Worm (Caenorhabditis elegans): ENCODE data around the gene srw-15.

srw-15 gene

DNA sequence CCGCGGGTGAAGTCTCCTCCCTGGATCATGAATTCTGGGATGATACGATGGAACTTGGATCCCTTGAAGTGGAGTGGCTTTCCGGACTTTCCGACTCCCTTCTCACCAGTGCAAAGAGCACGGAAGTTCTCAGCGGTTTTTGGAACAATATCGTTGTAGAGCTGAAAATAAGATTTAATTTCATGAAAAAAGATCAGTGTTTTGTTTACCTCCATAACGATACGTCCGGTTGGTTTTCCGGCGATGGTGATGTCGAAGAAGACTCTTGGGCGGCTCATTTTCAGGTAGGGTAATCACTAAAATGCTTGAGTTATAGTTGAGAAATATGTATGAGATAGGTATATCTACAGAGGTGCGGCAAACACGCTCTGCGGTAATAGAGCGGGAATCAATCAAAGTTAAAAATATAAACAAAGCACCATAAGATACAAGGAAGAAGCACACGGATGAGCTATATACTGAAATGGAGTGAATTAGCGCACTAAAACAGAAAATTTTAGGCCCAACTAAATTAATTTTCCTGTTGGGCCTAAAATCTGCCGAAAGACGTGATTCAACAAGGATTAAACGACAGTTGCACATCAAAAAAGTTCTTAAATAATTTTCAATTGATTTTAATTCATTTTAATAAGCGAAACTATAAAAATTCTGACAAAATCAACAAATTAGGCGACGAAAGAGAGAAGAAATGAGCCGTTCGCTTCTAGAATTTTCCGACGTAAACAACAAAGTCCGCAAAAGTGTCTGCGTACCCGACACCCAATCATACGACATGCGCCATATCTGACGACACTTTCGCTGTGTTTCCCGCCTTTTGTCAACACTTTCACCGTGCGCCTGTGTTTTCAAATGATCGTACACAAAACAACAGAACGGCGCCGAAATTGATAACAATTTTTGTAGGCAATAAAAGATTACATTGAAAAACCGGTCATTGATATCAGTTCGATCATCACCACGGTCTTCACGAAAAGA lies 43.0 kb upstream of the srw-15 start, which contains the start of the genes cyn-7 and bath-36:
TSS of gene cyn-7 (minus strand) at position 296 of the 975 bp plus-strand sequence.
TSS of gene bath-36 (plus strand) at position 806 of the 975 bp plus-strand sequence.
- no peak for TF ChIP-seq lin-32 (GFP tag; optimal IDR thresholded peaks at IDR 0.05)
- TF ChIP-seq M03D4.4 (tag; optimal IDR thresholded peaks at IDR 0.05), result no peak
- no peak for TF ChIP-seq zip-8 (tag; optimal IDR thresholded peaks at IDR 0.05)
- peak; percentile 56 for TF ChIP-seq mep-1 (tag; optimal IDR thresholded peaks at IDR 0.05)
- peak; percentile 92 for TF ChIP-seq pha-4 (tag; optimal IDR thresholded peaks at IDR 0.05)
- peak; percentile 27 for TF ChIP-seq unc-120 (tag; optimal IDR thresholded peaks at IDR 0.05; ENCODE audit: poor library complexity, severe bottlenecking)
- TF ChIP-seq nhr-28 (tag; optimal IDR thresholded peaks at IDR 0.05), result no peak
- TF ChIP-seq nhr-237 (tag; optimal IDR thresholded peaks at IDR 0.05), result peak; percentile 1
- TF ChIP-seq nhr-12 (tag; optimal IDR thresholded peaks at IDR 0.05), result no peak
- no peak for TF ChIP-seq bed-3 (GFP tag; optimal IDR thresholded peaks at IDR 0.05)
- TF ChIP-seq ceh-43 (GFP tag; optimal IDR thresholded peaks at IDR 0.05), result no peak
- TF ChIP-seq unc-62 (GFP tag; optimal IDR thresholded peaks at IDR 0.05), result no peak
- TF ChIP-seq ceh-39 (tag; optimal IDR thresholded peaks at IDR 0.05), result no peak
- TF ChIP-seq cnd-1 (tag; optimal IDR thresholded peaks at IDR 0.05), result no peak
- TF ChIP-seq ceh-83 (GFP tag; optimal IDR thresholded peaks at IDR 0.05), result no peak
- no peak for TF ChIP-seq tbx-8 (GFP tag; optimal IDR thresholded peaks at IDR 0.05)
- no peak for TF ChIP-seq sem-2 (GFP tag; optimal IDR thresholded peaks at IDR 0.05)
- no peak for TF ChIP-seq nhr-76 (tag; optimal IDR thresholded peaks at IDR 0.05)
- TF ChIP-seq flh-1 (GFP tag; optimal IDR thresholded peaks at IDR 0.05), result no peak
- no peak for TF ChIP-seq ztf-11 (tag; optimal IDR thresholded peaks at IDR 0.05)
- TF ChIP-seq unc-39 (tag; optimal IDR thresholded peaks at IDR 0.05), result no peak
- TF ChIP-seq snpc-4 (tag; optimal IDR thresholded peaks at IDR 0.05), result no peak
- no peak for TF ChIP-seq elt-3 (tag; optimal IDR thresholded peaks at IDR 0.05)
- TF ChIP-seq lin-13 (tag; optimal IDR thresholded peaks at IDR 0.05), result peak; percentile 77
- TF ChIP-seq sptf-1 (tag; optimal IDR thresholded peaks at IDR 0.05), result peak; percentile 7
- TF ChIP-seq nhr-2 (tag; optimal IDR thresholded peaks at IDR 0.05), result no peak
- no peak for TF ChIP-seq mls-2 (tag; optimal IDR thresholded peaks at IDR 0.05)
- TF ChIP-seq ces-1 (GFP tag; optimal IDR thresholded peaks at IDR 0.05), result peak; percentile 68
- no peak for TF ChIP-seq mab-5 (tag; optimal IDR thresholded peaks at IDR 0.05)
- peak; percentile 13 for TF ChIP-seq blmp-1 (tag; optimal IDR thresholded peaks at IDR 0.05)
- peak; percentile 22 for TF ChIP-seq drap-1 (GFP tag; optimal IDR thresholded peaks at IDR 0.05)
- no peak for TF ChIP-seq hlh-1 (tag; optimal IDR thresholded peaks at IDR 0.05)
- TF ChIP-seq elt-1 (tag; optimal IDR thresholded peaks at IDR 0.05; ENCODE audit: borderline replicate concordance, insufficient read depth), result no peak
- TF ChIP-seq ham-2 (GFP tag; optimal IDR thresholded peaks at IDR 0.05), result no peak
- peak; percentile 54 for TF ChIP-seq lsy-2 (tag; optimal IDR thresholded peaks at IDR 0.05)

DNA sequence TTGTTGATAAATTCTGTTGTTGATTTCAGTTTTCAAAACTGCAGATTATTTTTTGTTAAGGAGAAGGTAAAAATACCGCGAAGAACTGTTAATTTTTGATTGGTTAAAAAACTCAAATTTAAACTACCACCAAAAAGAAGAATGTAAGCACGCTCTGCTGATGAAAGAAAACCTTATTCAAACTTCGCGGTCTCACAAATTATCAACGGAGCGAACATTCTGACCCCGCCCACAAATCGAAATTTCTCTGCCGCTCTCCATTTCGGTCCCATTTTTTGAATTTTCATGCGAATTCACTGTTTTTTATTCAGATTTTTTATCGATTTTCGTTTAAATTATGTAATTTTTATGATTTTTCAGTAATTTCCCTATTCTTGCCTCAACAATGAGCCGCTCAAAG lies 40.8 kb upstream of the srw-15 start, which contains the start of gene cyn-3:
TSS of gene cyn-3 (plus strand) at position 361 of the 400 bp plus-strand sequence.
- TF ChIP-seq lin-32 (GFP tag; optimal IDR thresholded peaks at IDR 0.05) (no peak), ceh-39 (tag; optimal IDR thresholded peaks at IDR 0.05) (peak; percentile 26), lin-13 (tag; optimal IDR thresholded peaks at IDR 0.05) (peak; percentile 58), sem-2 (GFP tag; optimal IDR thresholded peaks at IDR 0.05) (no peak), pha-4 (tag; optimal IDR thresholded peaks at IDR 0.05) (peak; percentile 77), nhr-237 (tag; optimal IDR thresholded peaks at IDR 0.05) (peak; percentile 71), lsy-2 (tag; optimal IDR thresholded peaks at IDR 0.05) (peak; percentile 83), nhr-2 (tag; optimal IDR thresholded peaks at IDR 0.05) (no peak), hlh-1 (tag; optimal IDR thresholded peaks at IDR 0.05) (peak; percentile 18), cnd-1 (tag; optimal IDR thresholded peaks at IDR 0.05) (no peak), elt-1 (tag; optimal IDR thresholded peaks at IDR 0.05; ENCODE audit: borderline replicate concordance, insufficient read depth) (no peak), mep-1 (tag; optimal IDR thresholded peaks at IDR 0.05) (peak; percentile 78), elt-3 (tag; optimal IDR thresholded peaks at IDR 0.05) (no peak), ces-1 (GFP tag; optimal IDR thresholded peaks at IDR 0.05) (peak; percentile 81)

DNA sequence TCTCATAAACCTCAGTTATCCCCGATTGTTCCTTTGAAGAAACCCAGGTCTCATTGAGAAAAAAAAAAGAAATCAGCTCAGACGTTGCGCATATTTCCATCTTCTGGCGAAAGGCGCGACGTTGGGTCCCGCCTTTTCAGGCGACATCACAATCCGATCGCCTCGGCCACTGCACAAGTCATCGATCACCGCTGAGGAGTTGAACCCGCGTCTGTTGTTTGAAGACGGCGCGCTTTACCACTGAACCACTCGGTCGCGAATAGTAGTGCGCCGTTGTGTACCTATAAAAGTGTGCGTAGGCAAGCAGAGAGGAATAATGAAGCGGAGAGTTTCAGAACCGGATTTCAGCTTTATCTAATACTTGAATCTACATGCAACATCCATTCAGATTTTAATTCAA lies 39.4 kb upstream of the srw-15 start, which contains the start of gene Y75B12B.11:
TSS of gene Y75B12B.11 (plus strand) at position 394 of the 400 bp plus-strand sequence.
- TF ChIP-seq blmp-1 (tag; optimal IDR thresholded peaks at IDR 0.05) (no peak), nhr-2 (tag; optimal IDR thresholded peaks at IDR 0.05) (no peak), nhr-28 (tag; optimal IDR thresholded peaks at IDR 0.05) (no peak), elt-3 (tag; optimal IDR thresholded peaks at IDR 0.05) (no peak), hlh-1 (tag; optimal IDR thresholded peaks at IDR 0.05) (peak; percentile 28), M03D4.4 (tag; optimal IDR thresholded peaks at IDR 0.05) (peak; percentile 90), snpc-4 (tag; optimal IDR thresholded peaks at IDR 0.05) (no peak), lin-13 (tag; optimal IDR thresholded peaks at IDR 0.05) (peak; percentile 61), ham-2 (GFP tag; optimal IDR thresholded peaks at IDR 0.05) (peak; percentile 81), unc-39 (tag; optimal IDR thresholded peaks at IDR 0.05) (no peak), lsy-2 (tag; optimal IDR thresholded peaks at IDR 0.05) (peak; percentile 52), mab-5 (tag; optimal IDR thresholded peaks at IDR 0.05) (peak; percentile 26), mep-1 (tag; optimal IDR thresholded peaks at IDR 0.05) (peak; percentile 47), bed-3 (GFP tag; optimal IDR thresholded peaks at IDR 0.05) (peak; percentile 76), tbx-8 (GFP tag; optimal IDR thresholded peaks at IDR 0.05) (peak; percentile 88), drap-1 (GFP tag; optimal IDR thresholded peaks at IDR 0.05) (peak; percentile 99), cnd-1 (tag; optimal IDR thresholded peaks at IDR 0.05) (peak; percentile 94), unc-120 (tag; optimal IDR thresholded peaks at IDR 0.05; ENCODE audit: poor library complexity, severe bottlenecking) (peak; percentile 94), nhr-237 (tag; optimal IDR thresholded peaks at IDR 0.05) (no peak), ceh-83 (GFP tag; optimal IDR thresholded peaks at IDR 0.05) (peak; percentile 93), ceh-43 (GFP tag; optimal IDR thresholded peaks at IDR 0.05) (peak; percentile 84), pha-4 (tag; optimal IDR thresholded peaks at IDR 0.05) (peak; percentile 75), mls-2 (tag; optimal IDR thresholded peaks at IDR 0.05) (peak; percentile 93), unc-62 (GFP tag; optimal IDR thresholded peaks at IDR 0.05) (peak; percentile 24), elt-1 (tag; optimal IDR thresholded peaks at IDR 0.05; ENCODE audit: borderline replicate concordance, insufficient read depth) (no peak), lin-32 (GFP tag; optimal IDR thresholded peaks at IDR 0.05) (peak; percentile 83), ceh-39 (tag; optimal IDR thresholded peaks at IDR 0.05) (no peak), sptf-1 (tag; optimal IDR thresholded peaks at IDR 0.05) (peak; percentile 93), zip-8 (tag; optimal IDR thresholded peaks at IDR 0.05) (no peak), ztf-11 (tag; optimal IDR thresholded peaks at IDR 0.05) (peak; percentile 1), nhr-12 (tag; optimal IDR thresholded peaks at IDR 0.05) (no peak), ces-1 (GFP tag; optimal IDR thresholded peaks at IDR 0.05) (no peak), flh-1 (GFP tag; optimal IDR thresholded peaks at IDR 0.05) (peak; percentile 77), nhr-76 (tag; optimal IDR thresholded peaks at IDR 0.05) (no peak), sem-2 (GFP tag; optimal IDR thresholded peaks at IDR 0.05) (peak; percentile 84)
